Fruit fly (Drosophila melanogaster) whole organism, adult: ENCODE results near the gene Gale.

ENCODE experiments used
- CG11617 ChIP-seq: fragments of 200-800 bp; sonication (Bioruptor generic); optimal IDR thresholded peaks from 2 replicates; lab custom pipeline; 2017; ENCODE audit warnings: mild to moderate bottlenecking, missing biosample characterization, missing genetic modification reagents, missing genetic modification characterization
- CG12768 ChIP-seq: fragments of 200-800 bp; sonication (Bioruptor generic); optimal IDR thresholded peaks from 2 replicates; lab custom pipeline; 2017; ENCODE audit warnings: missing biosample characterization, missing genetic modification characterization, mild to moderate bottlenecking, moderate library complexity, missing genetic modification reagents
- CG1620 ChIP-seq: fragments of 200-800 bp; sonication (Bioruptor generic); optimal IDR thresholded peaks from 2 replicates; lab custom pipeline; 2016; ENCODE audit warnings: missing biosample characterization, missing genetic modification characterization
- CG33017 ChIP-seq: fragments of 200-800 bp; sonication (Bioruptor generic); optimal IDR thresholded peaks from 2 replicates; lab custom pipeline; 2018; ENCODE audit warnings: missing biosample characterization, mild to moderate bottlenecking, missing genetic modification characterization, moderate library complexity
- CG5204 ChIP-seq: fragments of 200-800 bp; sonication (Bioruptor generic); optimal IDR thresholded peaks from 2 replicates; lab custom pipeline; 2016; ENCODE audit warnings: missing biosample characterization, missing genetic modification characterization
- CG7045 ChIP-seq: fragments of 200-800 bp; sonication (Bioruptor generic); optimal IDR thresholded peaks from 2 replicates; lab custom pipeline; 2017; ENCODE audit warnings: missing biosample characterization, mild to moderate bottlenecking, missing genetic modification characterization
- CG7101 ChIP-seq: fragments of 200-800 bp; sonication (Bioruptor generic); optimal IDR thresholded peaks from 2 replicates; lab custom pipeline; 2018; ENCODE audit warnings: missing biosample characterization, mild to moderate bottlenecking, missing genetic modification characterization, moderate library complexity
- Clk ChIP-seq: fragments of 200-800 bp; sonication (Bioruptor generic); optimal IDR thresholded peaks from 2 replicates; lab custom pipeline; 2017; ENCODE audit warnings: missing biosample characterization, missing genetic modification characterization
- Crg-1 ChIP-seq: fragments of 200-800 bp; sonication (Bioruptor generic); optimal IDR thresholded peaks from 2 replicates; lab custom pipeline; 2016; ENCODE audit warnings: missing biosample characterization, missing genetic modification characterization
- Hr96 ChIP-seq: fragments of 200-800 bp; sonication (Bioruptor generic); optimal IDR thresholded peaks from 2 replicates; lab custom pipeline; 2016; ENCODE audit warnings: missing biosample characterization, missing genetic modification characterization
- Mnt ChIP-seq: fragments of 200-800 bp; sonication (Bioruptor generic); optimal IDR thresholded peaks from 2 replicates; lab custom pipeline; 2016; ENCODE audit warnings: missing biosample characterization, mild to moderate bottlenecking, missing genetic modification characterization
- bab1 ChIP-seq: fragments of 200-800 bp; sonication (Bioruptor generic); optimal IDR thresholded peaks from 3 replicates; lab custom pipeline; 2019; ENCODE audit warnings: missing biosample characterization, mild to moderate bottlenecking, missing genetic modification characterization, moderate library complexity
- cic ChIP-seq: fragments of 200-800 bp; sonication (Bioruptor generic); optimal IDR thresholded peaks from 2 replicates; lab custom pipeline; 2017; ENCODE audit warnings: missing biosample characterization, mild to moderate bottlenecking, missing genetic modification characterization, moderate library complexity
- cnc ChIP-seq, 2 experiments: fragments of >200 bp; optimal IDR thresholded peaks; 2 replicates each; lab custom pipeline; 2017
- kay ChIP-seq: fragments of 200-800 bp; sonication (Bioruptor generic); peaks from one replicate; lab custom pipeline; 2016; ENCODE audit warnings: missing biosample characterization, missing genetic modification characterization, borderline replicate concordance
- ovo ChIP-seq: fragments of 200-800 bp; sonication (Bioruptor generic); optimal IDR thresholded peaks from 2 replicates; lab custom pipeline; 2016; ENCODE audit warnings: missing biosample characterization, missing genetic modification characterization
- pad ChIP-seq: fragments of 200-800 bp; sonication (Bioruptor generic); optimal IDR thresholded peaks from 3 replicates; lab custom pipeline; 2017; ENCODE audit warnings: missing biosample characterization, missing genetic modification characterization, mild to moderate bottlenecking, moderate library complexity, missing genetic modification reagents
- tj ChIP-seq: fragments of 200-800 bp; sonication (Bioruptor generic); optimal IDR thresholded peaks from 3 replicates; lab custom pipeline; 2017; ENCODE audit warnings: missing biosample characterization, mild to moderate bottlenecking, missing genetic modification characterization, moderate library complexity
- toe ChIP-seq: fragments of 200-800 bp; sonication (Bioruptor generic); optimal IDR thresholded peaks from 2 replicates; lab custom pipeline; 2016; ENCODE audit warnings: missing biosample characterization, missing genetic modification characterization

Gale gene

DNA sequence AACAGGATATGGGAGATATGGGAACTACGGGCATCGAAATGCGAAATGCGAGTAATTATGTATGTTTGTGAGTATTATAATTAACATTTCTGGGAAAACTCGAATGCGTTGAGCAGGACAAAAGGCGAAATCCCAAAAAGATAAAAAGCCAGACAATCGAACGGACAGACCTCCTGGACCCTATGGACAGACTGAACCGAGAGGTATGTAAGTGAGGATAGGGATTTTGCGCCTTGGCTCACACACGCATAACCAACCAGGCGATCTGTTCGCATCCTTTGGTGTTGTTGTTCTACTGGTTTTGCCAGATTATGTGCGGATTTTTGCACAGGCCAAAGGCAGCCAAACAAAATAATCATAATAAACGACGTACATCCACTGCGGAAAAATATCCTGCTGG is 30.4 kb upstream of the Gale start:
- TF ChIP-seq CG33017 (tag; lab: Kevin White, UChicago) (no peak), kay (GFP tag; lab: Kevin White, UChicago) (peak; percentile 42)

DNA sequence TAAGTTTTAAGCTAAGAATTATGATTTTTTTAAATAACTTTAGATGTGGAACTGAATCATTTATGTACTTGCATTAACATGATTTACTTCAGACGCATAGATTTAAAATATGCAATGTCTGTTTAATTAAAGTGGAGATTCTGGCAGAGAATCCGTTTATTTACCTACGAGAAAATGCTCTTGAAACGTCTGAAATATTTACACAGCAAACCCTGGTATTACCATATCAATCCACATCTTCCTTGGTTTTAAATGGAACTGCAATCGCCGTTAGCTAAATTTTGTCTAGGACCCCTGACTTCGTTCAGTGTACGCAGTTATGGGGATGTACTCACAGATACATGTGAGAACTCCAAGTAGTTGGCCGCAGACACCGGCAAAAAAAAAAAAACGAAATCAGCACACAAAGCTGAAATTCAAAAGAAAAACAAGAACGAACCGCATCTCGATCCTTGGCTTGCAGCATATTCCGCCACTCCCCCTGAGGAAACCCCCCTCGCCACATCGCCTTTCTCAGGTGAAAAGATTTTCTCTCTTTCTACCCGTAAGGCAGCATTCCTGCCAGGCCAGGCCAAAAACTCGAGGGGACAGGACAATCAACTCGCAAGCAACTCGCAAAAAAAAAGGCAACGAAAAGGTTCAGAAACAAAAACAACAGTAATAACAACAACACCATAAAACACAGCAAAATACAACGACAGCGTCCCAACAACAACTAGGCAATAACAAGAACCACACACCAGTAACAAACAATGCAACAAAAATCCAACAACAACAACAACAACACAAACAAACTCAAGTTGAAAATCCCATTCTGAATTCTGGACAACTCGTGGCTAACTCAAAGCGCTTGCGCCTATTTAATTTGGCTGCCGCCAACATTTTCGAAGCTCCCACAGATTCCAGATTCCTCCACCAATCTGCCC is 29.7 kb upstream of the Gale start:
- TF ChIP-seq toe (GFP tag; lab: Kevin White, UChicago) (no peak), Hr96 (GFP tag; lab: Kevin White, UChicago) (no peak), CG7045 (GFP tag; lab: Kevin White, UChicago) (no peak)

DNA sequence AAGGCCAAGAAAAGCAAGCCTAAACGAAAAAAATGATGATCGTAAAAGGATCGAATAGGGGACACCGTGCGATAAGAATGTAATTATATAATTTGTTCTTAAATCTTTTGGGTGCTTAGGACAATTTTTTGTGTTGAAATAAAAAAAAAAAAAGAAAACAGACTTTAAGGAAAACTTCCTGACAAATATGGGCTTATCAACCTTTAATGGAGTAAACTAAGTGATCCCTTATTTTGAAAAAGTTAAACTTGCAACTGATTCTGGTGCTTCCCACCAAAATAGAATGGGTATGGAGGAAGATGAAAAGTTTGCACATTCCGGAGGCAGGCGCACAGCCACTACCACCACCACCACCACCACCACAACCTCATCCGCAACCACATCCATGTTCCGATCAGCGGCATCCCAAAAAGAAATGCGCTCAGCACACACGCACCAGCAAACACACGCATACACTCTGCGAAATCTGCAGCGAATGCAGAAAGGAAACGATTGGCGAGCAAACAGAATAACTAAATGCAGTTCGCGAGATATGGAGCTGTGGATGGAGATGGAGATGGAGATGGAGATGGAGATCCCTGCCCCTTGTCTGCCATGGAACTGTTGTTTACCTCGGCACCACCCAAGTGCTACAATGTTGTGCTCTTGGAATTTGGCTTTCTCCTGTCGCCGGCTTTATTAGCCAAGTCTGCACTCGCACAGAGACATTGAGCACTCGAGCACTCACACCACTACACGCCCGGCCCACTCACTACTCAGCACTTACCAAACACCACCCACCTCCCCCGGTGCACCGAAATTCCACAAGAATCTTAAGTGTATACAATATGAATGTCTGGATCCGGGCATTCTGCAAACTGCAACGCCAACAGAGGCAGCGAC is 28.7 kb upstream of the Gale start:
- TF ChIP-seq cic (GFP tag; lab: Kevin White, UChicago) (no peak), Clk (GFP tag; lab: Kevin White, UChicago) (no peak), cnc (optimal IDR thresholded peaks at IDR 0.05; lab: Kevin White, UChicago) (no peak), Crg-1 (GFP tag; lab: Kevin White, UChicago) (no peak), Hr96 (GFP tag; lab: Kevin White, UChicago) (no peak), CG1620 (no peak), CG7045 (GFP tag; lab: Kevin White, UChicago) (no peak), bab1 (GFP tag; lab: Kevin White, UChicago) (no peak), Mnt (no peak), ovo (GFP tag; lab: Kevin White, UChicago) (no peak), CG5204 (GFP tag; lab: Kevin White, UChicago) (no peak), tj (GFP tag; lab: Kevin White, UChicago) (no peak), pad (no peak), CG12768 (no peak), toe (GFP tag; lab: Kevin White, UChicago) (no peak), CG7101 (tag; lab: Kevin White, UChicago) (no peak), CG11617 (GFP tag; lab: Kevin White, UChicago) (no peak), CG33017 (tag; lab: Kevin White, UChicago) (no peak)

DNA sequence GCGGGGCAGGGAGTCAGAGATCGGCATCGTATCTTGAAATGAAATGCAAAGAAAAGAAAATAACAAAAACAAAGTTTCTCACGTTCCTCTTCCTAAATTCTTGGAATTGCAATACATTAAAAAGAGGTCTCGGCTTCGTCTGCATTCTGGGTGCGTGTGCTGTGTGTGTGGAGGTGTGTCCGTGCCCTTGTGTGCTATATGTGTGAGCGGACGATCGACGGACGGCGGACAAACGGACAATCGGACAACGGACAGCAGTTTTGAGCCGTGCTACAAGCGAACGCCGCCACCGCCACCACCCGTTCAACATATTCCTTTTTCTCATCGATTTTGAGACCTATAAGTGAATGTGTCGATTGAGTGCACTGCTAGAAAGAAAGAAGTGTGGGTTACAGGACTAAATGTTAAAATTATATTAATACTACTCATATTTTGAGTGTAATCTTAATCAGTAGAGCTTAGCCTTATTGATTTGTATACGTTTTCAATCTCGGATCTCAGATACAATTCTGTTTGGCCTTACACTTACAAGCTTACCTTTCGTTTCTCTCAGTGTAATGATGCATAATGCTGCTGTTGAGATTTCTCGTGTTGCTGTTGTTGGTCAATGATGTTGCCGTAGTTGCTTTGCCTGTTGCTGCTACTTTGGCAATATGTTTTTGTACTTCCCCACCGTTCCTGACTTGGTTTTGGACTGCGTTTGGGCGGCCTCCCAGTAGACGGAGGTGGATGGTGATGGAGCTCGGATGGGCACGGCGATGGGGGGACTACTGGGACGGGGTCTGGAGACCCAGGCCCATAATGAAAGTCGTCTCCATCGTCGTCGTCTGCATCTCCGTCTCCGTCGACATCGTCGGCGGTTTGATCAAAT is 27.0 kb upstream of the Gale start:
- TF ChIP-seq CG11617 (GFP tag; lab: Kevin White, UChicago) = no peak
- no peak for TF ChIP-seq Clk (GFP tag; lab: Kevin White, UChicago)
- no peak for TF ChIP-seq ovo (GFP tag; lab: Kevin White, UChicago)
- no peak for TF ChIP-seq CG5204 (GFP tag; lab: Kevin White, UChicago)

DNA sequence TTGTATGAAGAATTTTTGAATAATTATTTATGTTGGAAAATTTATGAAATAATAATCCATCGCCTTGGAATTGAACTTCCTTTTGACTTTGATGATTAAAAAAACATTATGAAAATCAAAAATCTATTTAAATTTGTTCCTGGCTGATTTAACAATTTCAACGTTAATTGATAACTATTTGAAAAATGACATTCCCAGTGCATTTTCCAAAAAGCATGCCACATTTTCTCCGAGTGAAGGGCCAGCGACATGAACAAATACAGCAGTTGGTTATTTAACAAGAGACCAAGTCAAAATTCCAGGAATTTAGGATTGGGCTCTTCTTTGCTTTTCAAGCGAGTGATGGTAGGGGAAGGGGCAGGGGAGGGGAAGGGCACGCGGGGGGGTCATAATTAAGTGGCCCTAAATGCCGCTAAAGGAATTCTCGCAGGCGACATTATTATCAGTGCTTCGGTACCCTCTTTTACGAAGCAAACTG is 26.0 kb upstream of the Gale start:
- TF ChIP-seq CG12768 (no peak), Mnt (no peak), CG7045 (GFP tag; lab: Kevin White, UChicago) (no peak)

DNA sequence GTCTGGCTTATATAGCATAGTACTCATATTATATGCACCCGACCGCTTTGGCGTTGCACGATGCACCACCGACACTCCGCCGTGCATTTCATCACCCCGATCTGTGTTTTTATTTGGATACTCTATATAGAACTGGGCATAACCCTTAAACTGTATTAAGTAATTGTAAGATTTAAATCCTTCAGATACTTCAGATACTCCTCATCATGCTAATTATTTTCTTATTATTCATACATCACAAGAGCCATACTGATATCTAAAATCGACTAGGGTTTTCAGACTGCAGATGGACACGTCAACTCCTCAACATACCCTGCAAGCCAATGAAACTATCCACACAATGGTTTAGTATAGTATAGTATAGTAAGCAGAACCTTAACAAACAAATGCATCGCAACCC is 24.8 kb upstream of the Gale start:
- TF ChIP-seq CG5204 (GFP tag; lab: Kevin White, UChicago) (no peak), bab1 (GFP tag; lab: Kevin White, UChicago) (no peak), CG7101 (tag; lab: Kevin White, UChicago) (no peak), toe (GFP tag; lab: Kevin White, UChicago) (no peak), cnc (optimal IDR thresholded peaks at IDR 0.05; lab: Kevin White, UChicago) (no peak), Hr96 (GFP tag; lab: Kevin White, UChicago) (no peak), CG33017 (tag; lab: Kevin White, UChicago) (no peak), ovo (GFP tag; lab: Kevin White, UChicago) (no peak), CG12768 (no peak), Clk (GFP tag; lab: Kevin White, UChicago) (no peak), tj (GFP tag; lab: Kevin White, UChicago) (no peak)
